Worm (Caenorhabditis elegans) whole organism, L3 larva: ENCODE data around the gene kel-1.

Experiments
- ceh-16 ChIP-seq: sonication (generic microtip); optimal IDR thresholded peaks from 2 replicates; lab custom pipeline; 2017; ENCODE audit warnings: missing biosample characterization, missing genetic modification characterization
- egl-27 ChIP-seq: sonication (generic microtip); optimal IDR thresholded peaks from 4 replicates; lab custom pipeline; 2017; ENCODE audit warnings: missing biosample characterization, missing genetic modification reagents, missing genetic modification characterization
- fos-1 ChIP-seq: fragments of 150-350 bp; optimal IDR thresholded peaks from 2 replicates; lab custom pipeline; 2014; ENCODE audit warnings: missing biosample characterization, missing genetic modification characterization
- mdl-1 ChIP-seq: fragments of 150-350 bp; optimal IDR thresholded peaks from 2 replicates; lab custom pipeline; 2014; ENCODE audit warnings: missing biosample characterization, missing genetic modification characterization
- nhr-11 ChIP-seq: fragments of 150-350 bp; optimal IDR thresholded peaks from 2 replicates; lab custom pipeline; 2014; ENCODE audit warnings: missing biosample characterization, missing genetic modification characterization
- nhr-237 ChIP-seq: fragments of 150-350 bp; optimal IDR thresholded peaks from 2 replicates; lab custom pipeline; 2014; ENCODE audit warnings: missing biosample characterization, missing genetic modification characterization
- nhr-76 ChIP-seq: fragments of 150-350 bp; sonication (generic microtip); optimal IDR thresholded peaks from 5 replicates; lab custom pipeline; 2014; ENCODE audit warnings: missing biosample characterization, missing genetic modification characterization
- pqm-1 ChIP-seq: fragments of 150-350 bp; optimal IDR thresholded peaks from 2 replicates; lab custom pipeline; 2017; ENCODE audit warnings: missing biosample characterization, missing genetic modification characterization, inconsistent platforms
- skn-1 ChIP-seq: fragments of 150-350 bp; optimal IDR thresholded peaks from 2 replicates; lab custom pipeline; 2014; ENCODE audit warnings: missing biosample characterization, missing genetic modification characterization
- ztf-11 ChIP-seq: fragments of 150-350 bp; optimal IDR thresholded peaks from 2 replicates; lab custom pipeline; 2014; ENCODE audit warnings: missing biosample characterization, missing genetic modification characterization

ce11 chrII:11652679-11653174, 36.0 kb upstream of the kel-1 start, which contains the start of the genes rad-23 and rpn-12:
- TF ChIP-seq skn-1 (tag; lab: Kevin White, UChicago) (peak; percentile 100), nhr-76 (no peak), mdl-1 (tag; lab: Kevin White, UChicago) (no peak), nhr-237 (tag; lab: Kevin White, UChicago) (no peak), pqm-1 (tag; lab: Kevin White, UChicago) (no peak), egl-27 (no peak), ztf-11 (tag; lab: Kevin White, UChicago) (no peak), nhr-11 (tag; lab: Kevin White, UChicago) (no peak), fos-1 (no peak), ceh-16 (tag; lab: Kevin White, UChicago) (no peak)
